Worm (Caenorhabditis elegans) whole organism, late embryonic: ENCODE measurements around the gene M106.7.

Experiments
- ceh-14 ChIP-seq: sonication (generic microtip); optimal IDR thresholded peaks from 2 replicates; lab custom pipeline; 2016; ENCODE audit warnings: missing genotype, missing genetic modification characterization, missing compliant biosample characterization
- ceh-30 ChIP-seq: fragments of 150-350 bp; optimal IDR thresholded peaks from 2 replicates; lab custom pipeline; 2014; ENCODE audit warnings: missing biosample characterization, missing genetic modification characterization
- fkh-10 ChIP-seq: fragments of 150-350 bp; optimal IDR thresholded peaks from 2 replicates; lab custom pipeline; 2014; ENCODE audit warnings: missing biosample characterization, missing genetic modification reagents, missing genetic modification characterization
- fkh-6 ChIP-seq: sonication (generic microtip); optimal IDR thresholded peaks from 2 replicates; lab custom pipeline; 2016; ENCODE audit warnings: missing genetic modification characterization, missing compliant biosample characterization
- pha-4 ChIP-seq: fragments of 150-350 bp; optimal IDR thresholded peaks from 2 replicates; lab custom pipeline; 2018; ENCODE audit warnings: missing biosample characterization, missing genetic modification reagents, missing genetic modification characterization
- sox-4 ChIP-seq: sonication (generic microtip); optimal IDR thresholded peaks from 2 replicates; lab custom pipeline; 2017; ENCODE audit warnings: mild to moderate bottlenecking, missing genetic modification characterization, inconsistent platforms, missing compliant biosample characterization
- ttx-3 ChIP-seq: sonication (generic microtip); optimal IDR thresholded peaks from 2 replicates; lab custom pipeline; 2016; ENCODE audit warnings: missing genetic modification reagents, missing genetic modification characterization, missing compliant biosample characterization
- unc-86 ChIP-seq: sonication (generic microtip); optimal IDR thresholded peaks from 2 replicates; lab custom pipeline; 2016; ENCODE audit warnings: missing genetic modification characterization, missing compliant biosample characterization

ce11 chrII:10872541-10872940 lies 15.6 kb upstream of the M106.7 start, which contains the start of the genes cyn-4 and copz-1:
- TF ChIP-seq ttx-3 (tag; lab: Kevin White, UChicago) (no peak), fkh-6 (tag; lab: Kevin White, UChicago) (no peak), pha-4 (no peak), sox-4 (no peak), ceh-14 (tag; lab: Kevin White, UChicago) (peak; percentile 69), unc-86 (tag; lab: Kevin White, UChicago) (no peak), fkh-10 (no peak), ceh-30 (no peak)
